Worm (Caenorhabditis elegans) whole organism, L4/young adult: ENCODE measurements around the gene W09H1.4.

ENCODE experiments used
- W03F9.2 ChIP-seq: fragments of 150-350 bp; optimal IDR thresholded peaks from 2 replicates; lab custom pipeline; 2014; ENCODE audit warnings: missing biosample characterization, missing genetic modification characterization
- dao-5 ChIP-seq: sonication (generic microtip); optimal IDR thresholded peaks from 2 replicates; lab custom pipeline; 2016; ENCODE audit warnings: missing genotype, missing genetic modification characterization, moderate library complexity, missing compliant biosample characterization
- him-1 ChIP-seq: sonication (generic microtip); optimal IDR thresholded peaks from 2 replicates; lab custom pipeline; 2016; ENCODE audit warnings: missing genotype, missing genetic modification reagents, missing genetic modification characterization, missing compliant biosample characterization

W09H1.4 gene

ce11 chrII:13183228-13183755 lies at the start of gene W09H1.4, which contains the start of gene his-73:
W09H1.4 (plus strand) TSS chrII:13183528.
his-73 (plus strand) TSS chrII:13183705.
- TF ChIP-seq dao-5 (no peak), him-1 (no peak), W03F9.2 (no peak)

DNA sequence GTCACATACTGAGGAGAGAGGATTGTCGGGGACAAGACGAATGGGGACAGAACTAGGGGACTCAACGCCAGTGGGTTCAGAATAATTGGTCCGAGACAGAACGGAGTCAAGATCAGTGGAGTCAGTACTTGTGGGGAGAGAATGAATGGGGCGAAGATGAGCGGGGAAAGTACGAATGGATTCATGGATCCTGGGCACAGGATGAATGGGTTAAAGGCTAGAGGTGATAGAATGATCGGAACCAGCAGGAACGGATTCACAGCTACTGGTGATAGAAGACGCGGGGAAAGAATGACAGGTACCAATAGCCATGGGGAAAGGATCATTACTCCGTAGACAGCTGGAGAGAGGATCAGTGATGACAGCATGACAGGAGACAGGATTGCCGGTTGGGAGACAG lies 43.8 kb upstream of the W09H1.4 start:
- TF ChIP-seq him-1 (no peak), W03F9.2 (no peak), dao-5 (no peak)

DNA sequence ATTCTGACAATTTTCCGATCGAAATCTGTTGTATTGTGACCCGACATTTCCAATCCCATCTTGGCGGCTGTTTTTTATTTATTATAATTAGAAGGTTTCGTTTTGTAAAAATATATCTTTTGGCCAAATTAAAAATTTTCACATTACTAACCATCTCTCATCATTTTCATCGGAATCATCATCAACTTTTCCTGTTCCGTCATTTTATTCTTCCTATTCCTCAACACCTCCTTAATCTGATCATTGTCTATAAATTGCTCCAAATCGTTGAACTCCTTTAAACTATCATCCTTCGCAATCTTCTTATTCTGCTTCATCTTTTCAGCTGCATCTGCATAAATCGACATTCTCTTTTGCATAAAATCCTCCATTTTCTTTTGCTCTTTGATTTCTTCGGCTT lies 41.0 kb upstream of the W09H1.4 start:
- no peak for TF ChIP-seq dao-5
- TF ChIP-seq him-1: no peak
- TF ChIP-seq W03F9.2: no peak

- TF ChIP-seq him-1: no peak
- no peak for TF ChIP-seq W03F9.2
- TF ChIP-seq dao-5: no peak
These were observed 38.1 kb upstream of the W09H1.4 start, which contains the start of gene mltn-1 for ce11 chrII:13145204-13145603. mltn-1 (minus strand) TSS chrII:13145225.

- TF ChIP-seq W03F9.2 (no peak), dao-5 (no peak), him-1 (no peak)
These were observed 35.1 kb upstream of the W09H1.4 start for ce11 chrII:13148247-13148646.

- TF ChIP-seq W03F9.2 (no peak), him-1 (no peak), dao-5 (no peak)
These were observed 33.4 kb upstream of the W09H1.4 start for ce11 chrII:13149965-13150364.

DNA sequence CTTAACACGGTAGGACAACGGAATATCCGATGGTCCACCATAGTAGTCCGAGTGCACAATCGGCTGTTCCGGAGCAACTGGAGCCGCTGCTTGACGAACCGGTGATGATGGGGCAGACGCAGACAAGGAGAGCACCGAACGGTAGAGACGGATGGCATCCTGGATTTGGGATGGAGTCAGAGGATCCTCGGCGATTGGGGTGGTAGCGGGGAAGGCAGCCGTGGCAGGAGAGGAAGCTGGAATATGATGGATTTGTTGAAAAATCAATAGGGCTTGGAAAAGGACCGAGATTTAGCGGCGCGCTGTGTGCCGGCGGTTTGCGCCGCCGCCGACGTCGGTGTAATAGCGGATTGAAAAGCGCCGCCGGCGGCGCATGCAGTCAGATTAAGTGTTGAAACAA lies 30.9 kb upstream of the W09H1.4 start:
- TF ChIP-seq him-1: no peak
- no peak for TF ChIP-seq W03F9.2

DNA sequence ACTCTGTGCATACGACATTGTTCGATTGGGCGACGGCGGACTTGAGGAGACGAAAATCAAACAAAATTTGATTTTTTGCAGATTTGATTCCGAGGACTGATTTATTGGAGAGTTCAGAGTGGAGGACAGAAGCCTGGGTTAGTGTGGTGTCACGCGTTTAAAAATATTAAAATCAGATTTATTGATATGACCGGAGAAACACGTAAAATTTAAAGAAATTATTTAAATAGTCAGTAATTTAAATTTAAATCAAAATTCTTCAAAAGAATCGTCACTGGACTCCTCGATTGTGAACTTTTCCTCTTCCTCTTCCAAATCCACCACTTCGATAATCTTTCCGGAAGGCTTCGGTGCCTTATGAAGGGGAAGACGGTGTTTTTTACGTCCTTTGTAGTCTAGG lies 30.0 kb upstream of the W09H1.4 start, which contains the start of gene spe-18:
Gene spe-18 (minus strand): TSS at position 101 of the 400 bp plus-strand sequence.
- TF ChIP-seq him-1: no peak

DNA sequence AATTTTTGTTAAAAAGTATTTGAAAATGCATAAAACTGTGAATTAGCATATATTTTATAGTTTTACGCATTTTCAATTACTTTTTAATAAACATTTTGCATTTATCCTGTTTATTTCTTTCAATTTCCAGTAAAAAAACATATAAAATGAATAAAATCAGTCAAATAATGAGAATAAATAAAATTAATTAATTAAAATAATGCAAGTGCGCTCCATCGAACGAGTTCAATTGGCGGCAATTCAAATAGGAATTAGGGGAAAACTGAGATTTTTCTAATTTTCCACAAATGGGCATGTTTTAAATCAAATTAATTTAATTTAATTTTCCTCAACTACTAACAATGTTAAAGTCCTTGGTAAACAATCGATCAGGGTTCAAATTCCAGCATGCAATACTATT lies 27.3 kb upstream of the W09H1.4 start:
- TF ChIP-seq him-1 (no peak), dao-5 (no peak), W03F9.2 (no peak)

- TF ChIP-seq him-1: peak; percentile 26
- TF ChIP-seq dao-5: no peak
- peak; percentile 79 for TF ChIP-seq W03F9.2
These were observed 26.4 kb upstream of the W09H1.4 start, which contains the start of the genes hpr-17 and F32A11.1 for ce11 chrII:13156971-13157370. hpr-17 (minus strand) TSS chrII:13157047. F32A11.1 (plus strand) TSS chrII:13157329.

DNA sequence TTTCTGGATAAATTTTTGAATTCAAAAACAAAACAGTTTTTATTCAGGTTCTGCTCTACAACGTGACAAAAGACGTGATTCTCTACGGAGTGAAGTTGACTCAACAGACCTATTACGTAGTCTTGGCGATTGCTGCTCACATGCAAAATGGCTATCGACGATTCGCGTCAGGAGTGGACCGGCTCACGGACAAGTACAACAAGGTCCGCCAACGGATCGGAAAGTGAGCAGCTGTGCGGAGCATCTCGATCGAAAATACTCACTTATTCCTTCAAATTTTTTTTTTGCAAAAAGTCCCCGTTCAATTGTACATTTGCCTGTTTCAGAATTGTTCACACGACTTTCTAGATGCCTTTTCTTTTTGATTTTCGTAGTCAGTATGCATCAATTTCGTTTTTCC lies 23.5 kb upstream of the W09H1.4 start:
- TF ChIP-seq W03F9.2 (no peak), him-1 (no peak), dao-5 (no peak)

- TF ChIP-seq him-1: no peak
- no peak for TF ChIP-seq dao-5
- TF ChIP-seq W03F9.2: no peak
These were observed 20.3 kb upstream of the W09H1.4 start for ce11 chrII:13163009-13163408.

- TF ChIP-seq him-1 (no peak), dao-5 (no peak), W03F9.2 (no peak)
These were observed 19.3 kb upstream of the W09H1.4 start for ce11 chrII:13164062-13164461.

- no peak for TF ChIP-seq him-1
- no peak for TF ChIP-seq dao-5
- TF ChIP-seq W03F9.2: no peak
These were observed 17.6 kb upstream of the W09H1.4 start, which contains the start of gene moe-3 for ce11 chrII:13165683-13166259. moe-3 (minus strand) TSS chrII:13165733.

- no peak for TF ChIP-seq W03F9.2
- TF ChIP-seq dao-5: no peak
- no peak for TF ChIP-seq him-1
These were observed 15.8 kb upstream of the W09H1.4 start for ce11 chrII:13167493-13167892.

- no peak for TF ChIP-seq W03F9.2
- no peak for TF ChIP-seq him-1
- no peak for TF ChIP-seq dao-5
These were observed 12.6 kb upstream of the W09H1.4 start for ce11 chrII:13170696-13171095.

ce11 chrII:13174435-13174834 lies 8.9 kb upstream of the W09H1.4 start:
- no peak for TF ChIP-seq W03F9.2
- TF ChIP-seq him-1: no peak
- TF ChIP-seq dao-5: no peak
